Worm (Caenorhabditis elegans) whole organism, L3 larva: ENCODE data around the gene F58A3.3.
A peak's percentile ranks its signal among the peaks of the same experiment; 100 is the strongest.

Source experiments
- ZK546.5 ChIP-seq: sonication (generic microtip); optimal IDR thresholded peaks from 2 replicates; lab custom pipeline; 2017; ENCODE audit warnings: missing biosample characterization, missing genetic modification characterization
- aly-2 ChIP-seq: fragments of 150-350 bp; optimal IDR thresholded peaks from 2 replicates; lab custom pipeline; 2014; ENCODE audit warnings: missing biosample characterization, missing genetic modification characterization
- ceh-82 ChIP-seq: fragments of 150-350 bp; optimal IDR thresholded peaks from 2 replicates; lab custom pipeline; 2014; ENCODE audit warnings: missing biosample characterization, missing genetic modification characterization
- ceh-9 ChIP-seq: sonication (generic microtip); optimal IDR thresholded peaks from 2 replicates; lab custom pipeline; 2018; ENCODE audit warnings: missing biosample characterization, missing genetic modification characterization
- egl-27 ChIP-seq: sonication (generic microtip); optimal IDR thresholded peaks from 4 replicates; lab custom pipeline; 2017; ENCODE audit warnings: missing biosample characterization, missing genetic modification reagents, missing genetic modification characterization
- egl-5 ChIP-seq: fragments of 150-350 bp; optimal IDR thresholded peaks from 2 replicates; lab custom pipeline; 2017; ENCODE audit warnings: missing biosample characterization, missing genetic modification reagents, missing genetic modification characterization, inconsistent platforms
- elt-1 ChIP-seq: fragments of 150-350 bp; optimal IDR thresholded peaks from 2 replicates; lab custom pipeline; 2014; ENCODE audit warnings: missing biosample characterization, missing genetic modification characterization
- elt-2 ChIP-seq: sonication (generic microtip); optimal IDR thresholded peaks from 2 replicates; lab custom pipeline; 2016; ENCODE audit warnings: missing genetic modification reagents, mild to moderate bottlenecking, missing genetic modification characterization, missing compliant biosample characterization
- elt-3 ChIP-seq, 3 experiments: fragments of 150-350 bp in 1 of 3; sonication (generic microtip) in 2 of 3; optimal IDR thresholded peaks; 2 replicates in 2 of 3; 4 replicates in 1 of 3; lab custom pipeline; 2014 to 2017; ENCODE audit warnings: missing biosample characterization in 3 of 3, missing genetic modification characterization in 3 of 3
- eor-1 ChIP-seq, 2 experiments: fragments of 150-350 bp; optimal IDR thresholded peaks; 2 replicates each; lab custom pipeline; 2014 to 2018; ENCODE audit warnings: missing biosample characterization in 2 of 2, missing genetic modification characterization in 2 of 2
- fkh-2 ChIP-seq: fragments of 150-350 bp; optimal IDR thresholded peaks from 2 replicates; lab custom pipeline; 2014; ENCODE audit warnings: missing biosample characterization, missing genetic modification reagents, missing genetic modification characterization
- hmg-11 ChIP-seq: sonication (generic microtip); optimal IDR thresholded peaks from 2 replicates; lab custom pipeline; 2016; ENCODE audit warnings: missing genetic modification characterization, missing compliant biosample characterization
- jun-1 ChIP-seq: fragments of 150-350 bp; optimal IDR thresholded peaks from 2 replicates; lab custom pipeline; 2014; ENCODE audit warnings: missing biosample characterization, missing genetic modification reagents, missing genetic modification characterization
- lin-15B ChIP-seq: fragments of 150-350 bp; optimal IDR thresholded peaks from 2 replicates; lab custom pipeline; 2014; ENCODE audit warnings: missing biosample characterization, missing genetic modification characterization
- lin-39 ChIP-seq: fragments of 150-350 bp; optimal IDR thresholded peaks from 2 replicates; lab custom pipeline; 2018; ENCODE audit warnings: missing biosample characterization, missing genetic modification reagents, missing genetic modification characterization
- lsy-12 ChIP-seq: sonication (generic microtip); optimal IDR thresholded peaks from 2 replicates; lab custom pipeline; 2016; ENCODE audit warnings: mild to moderate bottlenecking, missing genetic modification characterization, missing compliant biosample characterization
- mdl-1 ChIP-seq: fragments of 150-350 bp; optimal IDR thresholded peaks from 2 replicates; lab custom pipeline; 2014; ENCODE audit warnings: missing biosample characterization, missing genetic modification characterization
- mml-1 ChIP-seq: fragments of 150-350 bp; sonication (generic microtip); optimal IDR thresholded peaks from 3 replicates; lab custom pipeline; 2014; ENCODE audit warnings: missing biosample characterization, missing genetic modification characterization
- nhr-11 ChIP-seq: fragments of 150-350 bp; optimal IDR thresholded peaks from 2 replicates; lab custom pipeline; 2014; ENCODE audit warnings: missing biosample characterization, missing genetic modification characterization
- nhr-23 ChIP-seq: fragments of 150-350 bp; optimal IDR thresholded peaks from 2 replicates; lab custom pipeline; 2014; ENCODE audit warnings: missing biosample characterization, missing genetic modification reagents, missing genetic modification characterization
- nhr-237 ChIP-seq: fragments of 150-350 bp; optimal IDR thresholded peaks from 2 replicates; lab custom pipeline; 2014; ENCODE audit warnings: missing biosample characterization, missing genetic modification characterization
- nhr-25 ChIP-seq: sonication (generic microtip); optimal IDR thresholded peaks from 2 replicates; lab custom pipeline; 2017; ENCODE audit warnings: missing biosample characterization, missing genetic modification characterization
- nhr-28 ChIP-seq: fragments of 150-350 bp; optimal IDR thresholded peaks from 2 replicates; lab custom pipeline; 2014; ENCODE audit warnings: missing biosample characterization, missing genetic modification characterization
- nhr-43 ChIP-seq: sonication (generic microtip); optimal IDR thresholded peaks from 2 replicates; lab custom pipeline; 2016; ENCODE audit warnings: mild to moderate bottlenecking, missing genetic modification characterization, missing compliant biosample characterization; ENCODE audit not compliant: poor library complexity, severe bottlenecking
- nhr-67 ChIP-seq: fragments of 150-350 bp; optimal IDR thresholded peaks from 2 replicates; lab custom pipeline; 2014; ENCODE audit warnings: missing biosample characterization, missing genetic modification characterization
- nhr-76 ChIP-seq: fragments of 150-350 bp; sonication (generic microtip); optimal IDR thresholded peaks from 5 replicates; lab custom pipeline; 2014; ENCODE audit warnings: missing biosample characterization, missing genetic modification characterization
- nhr-77 ChIP-seq: fragments of 150-350 bp; optimal IDR thresholded peaks from 2 replicates; lab custom pipeline; 2014; ENCODE audit warnings: missing biosample characterization, missing genetic modification characterization
- pha-4 ChIP-seq: fragments of 150-350 bp; optimal IDR thresholded peaks from 2 replicates; lab custom pipeline; 2014; ENCODE audit warnings: missing biosample characterization, missing genetic modification reagents, missing genetic modification characterization
- pqm-1 ChIP-seq: fragments of 150-350 bp; optimal IDR thresholded peaks from 2 replicates; lab custom pipeline; 2017; ENCODE audit warnings: missing biosample characterization, missing genetic modification characterization, inconsistent platforms
- sea-2 ChIP-seq: fragments of 150-350 bp; sonication (generic microtip); optimal IDR thresholded peaks from 4 replicates; lab custom pipeline; 2014; ENCODE audit warnings: missing biosample characterization, missing genetic modification reagents, missing genetic modification characterization
- snpc-4 ChIP-seq: fragments of 150-350 bp; optimal IDR thresholded peaks from 2 replicates; lab custom pipeline; 2014; ENCODE audit warnings: missing biosample characterization, missing genetic modification characterization
- tbx-2 ChIP-seq: sonication (generic microtip); optimal IDR thresholded peaks from 2 replicates; lab custom pipeline; 2016; ENCODE audit warnings: mild to moderate bottlenecking, missing genetic modification characterization, missing compliant biosample characterization
- unc-39 ChIP-seq: sonication (generic microtip); optimal IDR thresholded peaks from 4 replicates; lab custom pipeline; 2017; ENCODE audit warnings: missing biosample characterization, missing genetic modification characterization
- ztf-11 ChIP-seq: fragments of 150-350 bp; optimal IDR thresholded peaks from 2 replicates; lab custom pipeline; 2014; ENCODE audit warnings: missing biosample characterization, missing genetic modification characterization

F58A3.3 gene

ce11 chrX:10989286-10989685 lies 23.2 kb upstream of the F58A3.3 start:
- TF ChIP-seq nhr-28 (tag; lab: Kevin White, UChicago), result no peak
- no peak for TF ChIP-seq unc-39 (tag; lab: Kevin White, UChicago)
- TF ChIP-seq lin-39 (tag; lab: Kevin White, UChicago), result no peak
- TF ChIP-seq nhr-67 (tag; lab: Kevin White, UChicago), result no peak
- no peak for TF ChIP-seq egl-27 (tag; lab: Kevin White, UChicago)
- TF ChIP-seq nhr-237 (tag; lab: Kevin White, UChicago), result no peak
- no peak for TF ChIP-seq jun-1 (tag; lab: Kevin White, UChicago)
- TF ChIP-seq nhr-77, result no peak
- no peak for TF ChIP-seq nhr-25 (tag; lab: Kevin White, UChicago)
- TF ChIP-seq mml-1, result no peak
- no peak for TF ChIP-seq ztf-11
- TF ChIP-seq tbx-2 (tag; lab: Kevin White, UChicago), result no peak
- no peak for TF ChIP-seq nhr-43 (tag; lab: Kevin White, UChicago)
- no peak for TF ChIP-seq pha-4 (tag; lab: Kevin White, UChicago)
- TF ChIP-seq hmg-11, result no peak
- no peak for TF ChIP-seq ZK546.5 (tag; lab: Kevin White, UChicago)
- TF ChIP-seq eor-1 (tag; optimal IDR thresholded peaks at IDR 0.05; lab: Kevin White, UChicago), result no peak
- no peak for TF ChIP-seq snpc-4
- no peak for TF ChIP-seq elt-1 (tag; lab: Kevin White, UChicago)

ce11 chrX:10990159-10990854 lies 22.1 kb upstream of the F58A3.3 start:
- TF ChIP-seq fkh-2 (tag; lab: Kevin White, UChicago) (no peak), nhr-23 (no peak), jun-1 (tag; lab: Kevin White, UChicago) (no peak), elt-2 (tag; lab: Kevin White, UChicago) (peak; percentile 57), sea-2 (GFP tag; lab: Kevin White, UChicago) (no peak), pha-4 (tag; lab: Kevin White, UChicago) (peak; percentile 31)
- TF ChIP-seq, all 47 proteins: peak for 2

ce11 chrX:10990855-10991176 lies 21.6 kb upstream of the F58A3.3 start:
- TF ChIP-seq pqm-1 (tag; lab: Kevin White, UChicago) (no peak), nhr-76 (no peak), egl-27 (tag; lab: Kevin White, UChicago) (no peak), ztf-11 (no peak), nhr-11 (no peak), lin-15B (tag; lab: Kevin White, UChicago) (no peak), pha-4 (tag; lab: Kevin White, UChicago) (no peak), ceh-9 (tag; lab: Kevin White, UChicago) (no peak), nhr-77 (no peak), aly-2 (tag; lab: Kevin White, UChicago) (no peak), mdl-1 (no peak), egl-5 (tag; lab: Kevin White, UChicago) (no peak), nhr-25 (tag; lab: Kevin White, UChicago) (no peak)

- no peak for TF ChIP-seq ceh-82 (tag; lab: Kevin White, UChicago)
- TF ChIP-seq eor-1 (tag; optimal IDR thresholded peaks at IDR 0.05; lab: Kevin White, UChicago), result no peak
- peak; percentile 5 for TF ChIP-seq pha-4 (tag; lab: Kevin White, UChicago)
- peak in 1 of 3 experiments; percentile 85 for TF ChIP-seq elt-3 (tag; optimal IDR thresholded peaks at IDR 0.05; lab: Kevin White, UChicago)
Observed at ce11 chrX:10991352-10992172, 20.9 kb upstream of the F58A3.3 start.

- TF ChIP-seq pqm-1 (tag; lab: Kevin White, UChicago) (no peak), lsy-12 (tag; lab: Kevin White, UChicago) (no peak), pha-4 (tag; lab: Kevin White, UChicago) (no peak)
Observed at ce11 chrX:10992177-10992576, 20.3 kb upstream of the F58A3.3 start, which contains the start of gene ver-3. TSS of gene ver-3 (plus strand) at chrX:10992477.
